Worm (Caenorhabditis elegans) whole organism, young adult: ENCODE results near the gene twk-42.

Experiments used
- F39B2.1 ChIP-seq: fragments of 200-800 bp; sonication (Bioruptor generic); IDR thresholded peaks from 2 replicates; pipeline ENCODE4 v1.3.6; 2022; ENCODE audit warnings: missing genetic modification reagents, missing genetic modification characterization, missing compliant biosample characterization
- hrde-1 ChIP-seq: sonication (generic microtip); optimal IDR thresholded peaks from 2 replicates; lab custom pipeline; 2016; ENCODE audit warnings: missing genetic modification characterization, mild to moderate bottlenecking, missing compliant biosample characterization, moderate library complexity, missing genotype, missing genetic modification reagents, borderline replicate concordance
- snpc-4 ChIP-seq, 5 experiments: fragments of 150-350 bp in 1 of 5; sonication (generic microtip) in 4 of 5; optimal IDR thresholded peaks; 2 replicates each; lab custom pipeline; 2014 to 2018; ENCODE audit warnings: missing genetic modification characterization in 5 of 5, missing biosample characterization in 3 of 5, antibody characterized with exemption in 2 of 5, mild to moderate bottlenecking in 2 of 5, missing compliant biosample characterization in 2 of 5, missing genotype in 2 of 5, moderate library complexity in 2 of 5, missing genetic modification reagents in 1 of 5
- ztf-18 ChIP-seq: sonication (generic microtip); optimal IDR thresholded peaks from 2 replicates; lab custom pipeline; 2016; ENCODE audit warnings: missing genotype, mild to moderate bottlenecking, missing genetic modification characterization, missing compliant biosample characterization

ce11 chrV:17695802-17696201 lies 36.6 kb downstream of the twk-42 start, which contains the start of gene Y26G10.1:
- TF ChIP-seq snpc-4 (GFP tag; optimal IDR thresholded peaks at IDR 0.05; lab: Kevin White, UChicago), result no peak
- TF ChIP-seq snpc-4 (tag; optimal IDR thresholded peaks at IDR 0.05; lab: Kevin White, UChicago), result no peak
- no peak for TF ChIP-seq F39B2.1
- no peak for TF ChIP-seq hrde-1 (tag; lab: Kevin White, UChicago)
- no peak for TF ChIP-seq ztf-18
